Fruit fly (Drosophila melanogaster) whole organism, embryonic: ENCODE results near the gene CG11668.

Source experiments
- Abd-B ChIP-seq: fragments of 200-800 bp; sonication (Bioruptor generic); optimal IDR thresholded peaks from 2 replicates; lab custom pipeline; 2018; ENCODE audit warnings: missing biosample characterization, mild to moderate bottlenecking, missing genetic modification characterization, moderate library complexity
- Aef1 ChIP-seq: fragments of 200-800 bp; sonication (Bioruptor generic); IDR thresholded peaks from 3 replicates; pipeline ENCODE4 v1.3.6; 2022; ENCODE audit warnings: missing biosample characterization, missing genetic modification characterization
- CG10431 ChIP-seq: fragments of 200-800 bp; sonication (Bioruptor generic); optimal IDR thresholded peaks from 3 replicates; lab custom pipeline; 2018; ENCODE audit warnings: missing biosample characterization, mild to moderate bottlenecking, missing genetic modification characterization
- CG11695 ChIP-seq: fragments of 200-800 bp; sonication (Bioruptor generic); IDR thresholded peaks from 3 replicates; pipeline ENCODE4 v1.3.6; 2022; ENCODE audit warnings: missing biosample characterization, missing genetic modification characterization
- CG14441 ChIP-seq: fragments of 200-800 bp; sonication (Bioruptor generic); IDR thresholded peaks from 2 replicates; pipeline ENCODE4 v1.3.6; 2022; ENCODE audit warnings: missing biosample characterization, missing genetic modification characterization
- CG15073 ChIP-seq: fragments of 200-800 bp; sonication (Bioruptor generic); optimal IDR thresholded peaks from 2 replicates; lab custom pipeline; 2016; ENCODE audit warnings: missing biosample characterization, missing genetic modification characterization
- CG1529 ChIP-seq: fragments of 200-800 bp; sonication (Bioruptor generic); optimal IDR thresholded peaks from 3 replicates; lab custom pipeline; 2018; ENCODE audit warnings: missing biosample characterization, missing genetic modification characterization
- CG1602 ChIP-seq: fragments of 200-800 bp; sonication (Bioruptor generic); optimal IDR thresholded peaks from 3 replicates; lab custom pipeline; 2016; ENCODE audit warnings: missing biosample characterization, missing genetic modification characterization
- CG17612 ChIP-seq: fragments of 200-800 bp; sonication (Bioruptor generic); IDR thresholded peaks from 2 replicates; pipeline ENCODE4 v1.3.6; 2022; ENCODE audit warnings: missing biosample characterization, missing genetic modification characterization
- CG3163 ChIP-seq: fragments of 200-800 bp; sonication (Bioruptor generic); optimal IDR thresholded peaks from 3 replicates; lab custom pipeline; 2016; ENCODE audit warnings: missing biosample characterization, missing genetic modification characterization
- CG32532 ChIP-seq: fragments of 200-800 bp; sonication (Bioruptor generic); IDR thresholded peaks from 2 replicates; pipeline ENCODE4 v1.3.6; 2022; ENCODE audit warnings: missing biosample characterization, missing genetic modification characterization
- CG3281 ChIP-seq: fragments of 200-800 bp; sonication (Bioruptor generic); optimal IDR thresholded peaks from 3 replicates; lab custom pipeline; 2017; ENCODE audit warnings: missing biosample characterization, mild to moderate bottlenecking, missing genetic modification characterization
- CG4854 ChIP-seq: fragments of 200-800 bp; sonication (Bioruptor generic); optimal IDR thresholded peaks from 2 replicates; lab custom pipeline; 2016; ENCODE audit warnings: missing biosample characterization, missing genetic modification characterization, inconsistent platforms
- CG6175 ChIP-seq: fragments of 200-800 bp; sonication (Bioruptor generic); IDR thresholded peaks from 3 replicates; pipeline ENCODE4 v1.3.6; 2022; ENCODE audit warnings: missing biosample characterization, missing genetic modification characterization
- CG6813 ChIP-seq: fragments of 200-800 bp; sonication (Bioruptor generic); optimal IDR thresholded peaks from 2 replicates; lab custom pipeline; 2017; ENCODE audit warnings: missing biosample characterization, missing genetic modification characterization, mild to moderate bottlenecking, moderate library complexity, missing genetic modification reagents
- CG6854 ChIP-seq: fragments of 200-800 bp; sonication (Bioruptor generic); optimal IDR thresholded peaks from 3 replicates; lab custom pipeline; 2017; ENCODE audit warnings: missing biosample characterization, mild to moderate bottlenecking, missing genetic modification characterization
- CG7372 ChIP-seq: fragments of 200-800 bp; sonication (Bioruptor generic); IDR thresholded peaks from 2 replicates; pipeline ENCODE4 v1.3.6; 2022; ENCODE audit warnings: missing biosample characterization, missing genetic modification characterization
- CG8359 ChIP-seq: fragments of 200-800 bp; sonication (Bioruptor generic); optimal IDR thresholded peaks from 2 replicates; lab custom pipeline; 2017; ENCODE audit warnings: missing biosample characterization, mild to moderate bottlenecking, missing genetic modification characterization, borderline replicate concordance
- CG9797 ChIP-seq: fragments of 200-800 bp; sonication (Bioruptor generic); optimal IDR thresholded peaks from 3 replicates; lab custom pipeline; 2018; ENCODE audit warnings: missing biosample characterization, mild to moderate bottlenecking, missing genetic modification characterization
- CrebB ChIP-seq: fragments of 200-800 bp; sonication (Bioruptor generic); optimal IDR thresholded peaks from 3 replicates; lab custom pipeline; 2018; ENCODE audit warnings: missing biosample characterization, mild to moderate bottlenecking, missing genetic modification characterization
- Dp ChIP-seq: fragments of 200-800 bp; sonication (Bioruptor generic); optimal IDR thresholded peaks from 2 replicates; lab custom pipeline; 2018; ENCODE audit warnings: missing biosample characterization, mild to moderate bottlenecking, missing genetic modification characterization, moderate library complexity
- Hsf ChIP-seq: fragments of 200-800 bp; sonication (Bioruptor generic); optimal IDR thresholded peaks from 3 replicates; lab custom pipeline; 2016; ENCODE audit warnings: missing biosample characterization, missing genetic modification characterization
- Lpt ChIP-seq: fragments of >200 bp; optimal IDR thresholded peaks from 2 replicates; lab custom pipeline; 2018; ENCODE audit warnings: missing biosample characterization, missing genetic modification characterization
- MBD-R2 ChIP-seq: fragments of 200-800 bp; sonication (Bioruptor generic); IDR thresholded peaks from 2 replicates; pipeline ENCODE4 v1.3.6; 2022; ENCODE audit warnings: missing biosample characterization, missing genetic modification characterization
- MESR4 ChIP-seq: fragments of 200-800 bp; sonication (Bioruptor generic); optimal IDR thresholded peaks from 2 replicates; lab custom pipeline; 2018; ENCODE audit warnings: missing biosample characterization, mild to moderate bottlenecking, missing genetic modification characterization, moderate library complexity
- Nf-YA ChIP-seq: fragments of 200-800 bp; sonication (Bioruptor generic); IDR thresholded peaks from 2 replicates; pipeline ENCODE4 v1.3.6; 2022; ENCODE audit warnings: missing biosample characterization, missing genetic modification characterization
- Optix ChIP-seq: fragments of 200-800 bp; sonication (Bioruptor generic); IDR thresholded peaks from 3 replicates; pipeline ENCODE4 v1.3.6; 2022; ENCODE audit warnings: missing biosample characterization, missing genetic modification characterization
- Rfx ChIP-seq: fragments of 200-800 bp; sonication (Bioruptor generic); IDR thresholded peaks from 2 replicates; pipeline ENCODE4 v1.3.6; 2022; ENCODE audit warnings: missing biosample characterization, missing genetic modification characterization
- Sry-δ ChIP-seq: fragments of 200-800 bp; sonication (Bioruptor generic); optimal IDR thresholded peaks from 2 replicates; lab custom pipeline; 2016; ENCODE audit warnings: missing biosample characterization, missing genetic modification characterization
- Xbp1 ChIP-seq: fragments of 200-800 bp; sonication (Bioruptor generic); optimal IDR thresholded peaks from 3 replicates; lab custom pipeline; 2016; ENCODE audit warnings: missing biosample characterization, mild to moderate bottlenecking, missing genetic modification characterization
- YL-1 ChIP-seq: fragments of 200-800 bp; sonication (Bioruptor generic); optimal IDR thresholded peaks from 3 replicates; lab custom pipeline; 2017; ENCODE audit warnings: missing biosample characterization, mild to moderate bottlenecking, missing genetic modification characterization
- amos ChIP-seq: fragments of 200-800 bp; sonication (Bioruptor generic); IDR thresholded peaks from 2 replicates; pipeline ENCODE4 v1.3.6; 2022; ENCODE audit warnings: missing biosample characterization, missing genetic modification characterization; ENCODE audit not compliant: partially characterized antibody
- aop ChIP-seq: fragments of 200-800 bp; sonication (Bioruptor generic); IDR thresholded peaks from 2 replicates; pipeline ENCODE4 v1.3.6; 2022; ENCODE audit warnings: missing biosample characterization, missing genetic modification characterization
- chif ChIP-seq, 2 experiments: fragments of 200-800 bp; sonication (Bioruptor generic); optimal IDR thresholded peaks; 3 replicates each; lab custom pipeline; 2016; ENCODE audit warnings: missing biosample characterization in 2 of 2, missing genetic modification characterization in 2 of 2
- croc ChIP-seq: fragments of 200-800 bp; sonication (Bioruptor generic); conservative IDR thresholded peaks from 3 replicates; pipeline ENCODE4 v1.3.6; 2022; ENCODE audit warnings: missing biosample characterization, missing genetic modification characterization
- dati ChIP-seq: fragments of 200-800 bp; sonication (Bioruptor generic); IDR thresholded peaks from 2 replicates; pipeline ENCODE4 v1.3.6; 2022; ENCODE audit warnings: missing biosample characterization, missing genetic modification characterization
- exex ChIP-seq: fragments of 200-800 bp; sonication (Bioruptor generic); optimal IDR thresholded peaks from 4 replicates; lab custom pipeline; 2018; ENCODE audit warnings: missing biosample characterization, mild to moderate bottlenecking, missing genetic modification characterization, moderate library complexity
- fd3F ChIP-seq: fragments of 200-800 bp; sonication (Bioruptor generic); optimal IDR thresholded peaks from 2 replicates; lab custom pipeline; 2018; ENCODE audit warnings: missing biosample characterization, mild to moderate bottlenecking, missing genetic modification characterization, moderate library complexity
- ftz-f1 ChIP-seq: fragments of 200-800 bp; sonication (Bioruptor generic); optimal IDR thresholded peaks from 2 replicates; lab custom pipeline; 2016; ENCODE audit warnings: missing biosample characterization, missing genetic modification characterization
- fu2 ChIP-seq: fragments of 200-800 bp; sonication (Bioruptor generic); optimal IDR thresholded peaks from 2 replicates; lab custom pipeline; 2016; ENCODE audit warnings: missing biosample characterization, missing genetic modification characterization
- gcm ChIP-seq: fragments of 200-800 bp; sonication (Bioruptor generic); optimal IDR thresholded peaks from 2 replicates; lab custom pipeline; 2019; ENCODE audit warnings: missing biosample characterization, mild to moderate bottlenecking, missing genetic modification characterization, moderate library complexity
- grn ChIP-seq: fragments of 200-800 bp; sonication (Bioruptor generic); optimal IDR thresholded peaks from 3 replicates; lab custom pipeline; 2017; ENCODE audit warnings: missing biosample characterization, missing genetic modification characterization
- insv ChIP-seq, 2 experiments: fragments of 200-800 bp; sonication (Bioruptor generic); optimal IDR thresholded peaks; 3 replicates each; lab custom pipeline; 2016 to 2018; ENCODE audit warnings: missing biosample characterization in 2 of 2, missing genetic modification characterization in 2 of 2
- odd ChIP-seq: fragments of 200-800 bp; sonication (Bioruptor generic); optimal IDR thresholded peaks from 2 replicates; lab custom pipeline; 2017; ENCODE audit warnings: missing biosample characterization, mild to moderate bottlenecking, missing genetic modification characterization
- pan ChIP-seq, 4 experiments: fragments of >200 bp in 3 of 4; fragments of 200-800 bp in 1 of 4; sonication (Bioruptor generic) in 1 of 4; optimal IDR thresholded peaks in 3 of 4; IDR thresholded peaks in 1 of 4; 2 replicates each; pipeline versions ENCODE4 v1.3.6 to Lab custom; 2017 to 2022; ENCODE audit warnings: missing biosample characterization in 2 of 4, missing genetic modification characterization in 2 of 4, mixed read lengths in 1 of 4
- pfk ChIP-seq: fragments of 200-800 bp; sonication (Bioruptor generic); optimal IDR thresholded peaks from 2 replicates; lab custom pipeline; 2018; ENCODE audit warnings: missing biosample characterization, mild to moderate bottlenecking, missing genetic modification characterization, moderate library complexity
- sens-2 ChIP-seq: fragments of 200-800 bp; sonication (Bioruptor generic); IDR thresholded peaks from 2 replicates; pipeline ENCODE4 v1.3.6; 2022; ENCODE audit warnings: missing biosample characterization, missing genetic modification characterization
- slbo ChIP-seq: fragments of 200-800 bp; sonication (Bioruptor generic); IDR thresholded peaks from 2 replicates; pipeline ENCODE4 v1.3.6; 2022; ENCODE audit warnings: missing biosample characterization, missing genetic modification characterization
- sqz ChIP-seq: fragments of 200-800 bp; sonication (Bioruptor generic); optimal IDR thresholded peaks from 3 replicates; lab custom pipeline; 2018; ENCODE audit warnings: missing biosample characterization, mild to moderate bottlenecking, missing genetic modification characterization
- usp ChIP-seq: fragments of >200 bp; optimal IDR thresholded peaks from 2 replicates; lab custom pipeline; 2017; ENCODE audit warnings: missing biosample characterization, missing genetic modification characterization
- zfh1 ChIP-seq: fragments of 200-800 bp; sonication (Bioruptor generic); IDR thresholded peaks from 3 replicates; pipeline ENCODE4 v1.3.6; 2022; ENCODE audit warnings: missing biosample characterization, missing genetic modification characterization

Gene CG11668

dm6 chr3R:13032975-13033445 lies 5.2 kb upstream of the CG11668 start (continued):
- peak; percentile 1 for TF ChIP-seq Sry-δ
- no peak for TF ChIP-seq CG17612
- no peak for TF ChIP-seq CG32532 (GFP tag; lab: Robert Waterston, UW)
- TF ChIP-seq Xbp1 (GFP tag; lab: Kevin White, UChicago): no peak
- TF ChIP-seq YL-1 (GFP tag; lab: Kevin White, UChicago): peak; percentile 16
- no peak for TF ChIP-seq CG6175 (GFP tag; lab: Robert Waterston, UW)
- TF ChIP-seq pan (optimal IDR thresholded peaks at IDR 0.05; lab: Kevin White, UChicago): no peak
- TF ChIP-seq pan (GFP tag; optimal IDR thresholded peaks at IDR 0.05 in 1 of 2, IDR thresholded peaks at IDR 0.05 in 1 of 2): no peak
- TF ChIP-seq fu2: no peak
- TF ChIP-seq CG1602: no peak
- TF ChIP-seq Optix (GFP tag; lab: Robert Waterston, UW): peak; percentile 44; the same call in 1 of the 3 replicates
- TF ChIP-seq slbo (GFP tag; lab: Robert Waterston, UW): no peak
- peak; percentile 5 for TF ChIP-seq CG9797
- peak; percentile 26 for TF ChIP-seq CrebB (tag; lab: Kevin White, UChicago)
- no peak for TF ChIP-seq amos
- no peak for TF ChIP-seq ftz-f1 (GFP tag; lab: Kevin White, UChicago)
- TF ChIP-seq CG8359 (GFP tag; lab: Kevin White, UChicago): peak; percentile 45
- no peak for TF ChIP-seq dati (GFP tag; lab: Robert Waterston, UW)
- TF ChIP-seq Abd-B (GFP tag; lab: Kevin White, UChicago): no peak
- TF ChIP-seq CG10431 (GFP tag; lab: Kevin White, UChicago): no peak
- no peak for TF ChIP-seq CG11695 (GFP tag; lab: Robert Waterston, UW)
- no peak for TF ChIP-seq CG7372
- peak; percentile 79 for TF ChIP-seq grn (GFP tag; lab: Kevin White, UChicago)
- 0 out of 2 replicates have a peak, but pooled peaks have one; percentile 12 for TF ChIP-seq Nf-YA (GFP tag; lab: Robert Waterston, UW)
- no peak for TF ChIP-seq croc
- TF ChIP-seq MBD-R2 (GFP tag; lab: Robert Waterston, UW): peak; percentile 23; the same call in 1 of the 2 replicates
- peak; percentile 52 for TF ChIP-seq CG3281 (GFP tag; lab: Kevin White, UChicago)
- TF ChIP-seq CG15073 (GFP tag; lab: Kevin White, UChicago): no peak
- peak; percentile 72 for TF ChIP-seq CG6813
- no peak; the same call in 1 of the 2 replicates for TF ChIP-seq CG14441
- no peak for TF ChIP-seq insv (GFP tag; optimal IDR thresholded peaks at IDR 0.05; lab: Kevin White, UChicago)
- peak; percentile 42 for TF ChIP-seq exex (tag; lab: Kevin White, UChicago)
- no peak for TF ChIP-seq CG1529
- TF ChIP-seq sens-2 (GFP tag; lab: Robert Waterston, UW): no peak
- TF ChIP-seq aop (GFP tag; lab: Robert Waterston, UW): no peak
- peak; percentile 24 for TF ChIP-seq Rfx (GFP tag; lab: Robert Waterston, UW)
- no peak for TF ChIP-seq CG3163 (GFP tag; lab: Kevin White, UChicago)
- TF ChIP-seq fd3F (GFP tag; lab: Kevin White, UChicago): no peak
- peak; percentile 50 for TF ChIP-seq pfk (GFP tag; lab: Kevin White, UChicago)
- TF ChIP-seq CG6854 (GFP tag; lab: Kevin White, UChicago): no peak
- TF ChIP-seq gcm (GFP tag; lab: Kevin White, UChicago): peak; percentile 55
- TF ChIP-seq Lpt (GFP tag; lab: Kevin White, UChicago): no peak
- no peak for TF ChIP-seq chif (GFP tag; optimal IDR thresholded peaks at IDR 0.05; lab: Kevin White, UChicago)
- no peak for TF ChIP-seq Hsf
- TF ChIP-seq Dp (GFP tag; lab: Kevin White, UChicago): no peak
- TF ChIP-seq Aef1 (GFP tag; lab: Robert Waterston, UW): no peak
- TF ChIP-seq zfh1 (GFP tag; lab: Robert Waterston, UW): 0 out of 3 replicates have a peak, but pooled peaks have one; percentile 28
- no peak for TF ChIP-seq CG4854 (GFP tag; lab: Kevin White, UChicago)
- no peak for TF ChIP-seq MESR4 (GFP tag; lab: Kevin White, UChicago)
- peak; percentile 51 for TF ChIP-seq odd (GFP tag; lab: Kevin White, UChicago)
- TF ChIP-seq usp (GFP tag; lab: Kevin White, UChicago): no peak
- no peak for TF ChIP-seq sqz (GFP tag; lab: Kevin White, UChicago)
